Fruit fly (Drosophila melanogaster): ENCODE results near the gene CG33099.

Gene CG33099

DNA sequence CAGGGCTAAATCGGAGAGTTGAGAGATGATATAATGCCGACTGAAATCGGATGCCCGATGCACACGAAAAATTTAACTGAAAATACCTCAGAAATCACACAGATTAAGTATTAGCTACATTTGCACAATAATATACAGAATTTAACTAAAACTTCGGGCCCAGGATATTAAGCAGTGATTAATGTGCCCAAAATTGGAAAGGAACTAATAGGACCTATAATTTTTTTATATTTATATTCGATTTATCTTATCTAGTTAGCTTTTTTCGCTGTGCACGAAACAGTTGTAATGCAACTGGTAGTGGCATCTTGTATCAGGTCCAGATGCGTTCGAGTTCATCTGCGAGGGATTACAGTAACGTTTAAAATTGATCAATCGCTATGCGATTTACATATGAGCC lies 8.5 kb upstream of the CG33099 start (continued):
- TF ChIP-seq CG16779 (tag; optimal IDR thresholded peaks at IDR 0.05) (no peak), CG34406 (GFP tag; optimal IDR thresholded peaks at IDR 0.05) (peak; percentile 58), CG7368 (GFP tag; optimal IDR thresholded peaks at IDR 0.05) (no peak), CG32006 (GFP tag; optimal IDR thresholded peaks at IDR 0.05) (no peak), CG1621 (tag; optimal IDR thresholded peaks at IDR 0.05) (no peak), CG15336 (GFP tag; IDR thresholded peaks at IDR 0.05) (no peak), Gug (GFP tag; IDR thresholded peaks at IDR 0.05) (no peak), Hr4 (GFP tag; optimal IDR thresholded peaks at IDR 0.05) (no peak), pdm3 (GFP tag; optimal IDR thresholded peaks at IDR 0.05) (peak; percentile 35), Eip75B (GFP tag; optimal IDR thresholded peaks at IDR 0.05) (peak; percentile 43), Sox102F (GFP tag; optimal IDR thresholded peaks at IDR 0.05) (no peak), CG10631 (GFP tag; optimal IDR thresholded peaks at IDR 0.05) (no peak), CG6792 (GFP tag; optimal IDR thresholded peaks at IDR 0.05) (peak; percentile 38), CG11762 (GFP tag; optimal IDR thresholded peaks at IDR 0.05; ENCODE audit: insufficient read depth) (peak; percentile 27), salr (GFP tag; optimal IDR thresholded peaks at IDR 0.05) (no peak), vri (GFP tag; optimal IDR thresholded peaks at IDR 0.05) (no peak), OdsH (GFP tag; optimal IDR thresholded peaks at IDR 0.05) (peak; percentile 52), Eip93F (GFP tag; optimal IDR thresholded peaks at IDR 0.05) (no peak), lz (GFP tag; optimal IDR thresholded peaks at IDR 0.05) (peak; percentile 28), CG4318 (GFP tag; optimal IDR thresholded peaks at IDR 0.05) (no peak), dsx (GFP tag; optimal IDR thresholded peaks at IDR 0.05; ENCODE audit: poor library complexity, severe bottlenecking) (no peak), CG11902 (GFP tag; optimal IDR thresholded peaks at IDR 0.05) (peak; percentile 25), CG8632 (GFP tag; optimal IDR thresholded peaks at IDR 0.05) (peak; percentile 49), net (GFP tag; optimal IDR thresholded peaks at IDR 0.05) (no peak), Met (GFP tag; optimal IDR thresholded peaks at IDR 0.05) (peak; percentile 21), ss (GFP tag; optimal IDR thresholded peaks at IDR 0.05) (no peak), Blimp-1 (GFP tag; optimal IDR thresholded peaks at IDR 0.05) (no peak)

DNA sequence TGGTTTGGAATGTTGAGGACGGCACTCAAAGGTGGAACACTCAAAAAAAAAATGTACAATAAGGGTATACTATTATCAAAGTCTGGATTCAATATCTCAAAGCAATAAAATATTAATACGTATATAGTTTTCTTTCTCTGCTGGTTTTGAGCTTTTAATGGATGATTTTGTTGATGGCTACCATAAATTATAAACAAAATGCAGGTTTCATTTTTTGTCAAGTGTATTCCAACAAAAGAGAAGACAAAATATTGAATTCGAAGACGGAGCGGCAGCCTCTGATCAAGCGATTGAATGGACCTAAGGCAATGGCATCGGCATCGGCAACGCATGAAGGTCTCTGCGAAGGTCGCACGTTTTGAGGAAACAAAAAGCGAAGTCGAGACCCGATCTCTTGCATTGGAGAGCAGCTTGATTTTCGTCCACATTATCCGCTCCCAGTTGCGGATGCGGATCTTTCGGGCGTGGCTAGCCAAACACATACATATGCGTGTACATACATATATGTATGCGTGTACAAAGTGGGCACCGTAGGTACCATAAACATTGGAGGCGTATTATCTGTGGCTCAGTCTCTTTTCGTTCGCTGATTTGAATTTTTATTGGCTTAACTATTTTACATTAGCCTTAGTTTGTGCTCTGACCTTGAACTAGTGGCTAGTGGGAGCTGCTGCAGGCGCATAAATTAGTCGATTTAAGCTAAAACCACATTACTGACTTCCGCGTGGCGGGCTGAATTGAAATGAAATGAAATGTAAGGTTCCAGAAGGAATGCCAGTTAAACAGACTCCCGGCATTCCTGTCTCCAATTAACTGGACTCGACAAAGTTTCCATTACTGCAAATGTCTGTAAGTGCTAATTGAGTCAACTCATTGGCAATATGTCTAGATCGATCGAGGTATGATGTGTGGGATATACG lies 6.4 kb upstream of the CG33099 start:
- TF ChIP-seq dac (GFP tag; optimal IDR thresholded peaks at IDR 0.05) (no peak), Eip75B (GFP tag; optimal IDR thresholded peaks at IDR 0.05) (peak; percentile 82), CG1621 (tag; optimal IDR thresholded peaks at IDR 0.05) (peak; percentile 77), Lpt (GFP tag; optimal IDR thresholded peaks at IDR 0.05) (no peak), Ets21C (GFP tag; optimal IDR thresholded peaks at IDR 0.05) (no peak), Eip78C (GFP tag) (peak; percentile 94), CG8632 (GFP tag; optimal IDR thresholded peaks at IDR 0.05) (peak; percentile 74), CG6854 (GFP tag; optimal IDR thresholded peaks at IDR 0.05) (no peak), esn (GFP tag; optimal IDR thresholded peaks at IDR 0.05) (peak; percentile 51), dsx (GFP tag; optimal IDR thresholded peaks at IDR 0.05; ENCODE audit: poor library complexity, severe bottlenecking) (peak; percentile 79), Smox (GFP tag; optimal IDR thresholded peaks at IDR 0.05) (no peak), CG6276 (GFP tag; optimal IDR thresholded peaks at IDR 0.05) (no peak), spab (GFP tag; optimal IDR thresholded peaks at IDR 0.05) (peak; percentile 80), Hr4 (GFP tag; optimal IDR thresholded peaks at IDR 0.05) (peak; percentile 18), Ets96B (tag; optimal IDR thresholded peaks at IDR 0.05) (peak; percentile 85), Eip93F (GFP tag; optimal IDR thresholded peaks at IDR 0.05) (no peak), eg (GFP tag; IDR thresholded peaks at IDR 0.05) (no peak), CG32006 (GFP tag; optimal IDR thresholded peaks at IDR 0.05) (no peak), CG10631 (GFP tag; optimal IDR thresholded peaks at IDR 0.05) (peak; percentile 77), CG10669 (GFP tag; optimal IDR thresholded peaks at IDR 0.05) (peak; percentile 79), CG11902 (GFP tag; optimal IDR thresholded peaks at IDR 0.05) (peak; percentile 54), Sox15 (GFP tag; optimal IDR thresholded peaks at IDR 0.05) (peak; percentile 57), Sox14 (GFP tag; optimal IDR thresholded peaks at IDR 0.05) (peak; percentile 61), CG31627 (GFP tag; optimal IDR thresholded peaks at IDR 0.05) (peak; percentile 28), CG6808 (GFP tag; optimal IDR thresholded peaks at IDR 0.05) (peak; percentile 80), CG6792 (GFP tag; optimal IDR thresholded peaks at IDR 0.05) (peak; percentile 73), pdm3 (GFP tag; optimal IDR thresholded peaks at IDR 0.05) (peak; percentile 71), vri (GFP tag; optimal IDR thresholded peaks at IDR 0.05) (peak; percentile 8), Sox102F (GFP tag; optimal IDR thresholded peaks at IDR 0.05) (peak; percentile 28), CG3919 (GFP tag; optimal IDR thresholded peaks at IDR 0.05) (peak; percentile 79), Hr39 (GFP tag; optimal IDR thresholded peaks at IDR 0.05) (peak; percentile 34), CG16779 (tag; optimal IDR thresholded peaks at IDR 0.05) (peak; percentile 32), acj6 (GFP tag; optimal IDR thresholded peaks at IDR 0.05) (peak; percentile 65), salr (GFP tag; optimal IDR thresholded peaks at IDR 0.05) (peak in 1 of 2 experiments; percentile 66)

All from whole organism, prepupa.